Worm (Caenorhabditis elegans): Measurements from ENCODE around the gene C33G3.6.

Gene C33G3.6

ce11 chrX:14063830-14064229 is 20.3 kb downstream of the C33G3.6 start (continued):
- TF ChIP-seq spr-1 (tag; optimal IDR thresholded peaks at IDR 0.05) (peak; percentile 81), zip-2 (tag; optimal IDR thresholded peaks at IDR 0.05) (peak; percentile 81), ces-1 (GFP tag; optimal IDR thresholded peaks at IDR 0.05) (peak; percentile 89), ctbp-1 (GFP tag; IDR thresholded peaks at IDR 0.05) (peak; percentile 96), zag-1 (tag; optimal IDR thresholded peaks at IDR 0.05) (no peak), mes-2 (tag; optimal IDR thresholded peaks at IDR 0.05; ENCODE audit: poor library complexity, severe bottlenecking) (peak; percentile 92), snpc-4 (tag; optimal IDR thresholded peaks at IDR 0.05) (no peak), dpl-1 (GFP tag; optimal IDR thresholded peaks at IDR 0.05) (peak; percentile 36), nhr-28 (tag; optimal IDR thresholded peaks at IDR 0.05) (peak; percentile 87), T26A8.4 (GFP tag; IDR thresholded peaks at IDR 0.05) (peak; percentile 94), R02D3.7 (tag; optimal IDR thresholded peaks at IDR 0.05) (peak; percentile 31), ama-1 (optimal IDR thresholded peaks at IDR 0.05) (peak; percentile 81), lin-1 (GFP tag; IDR thresholded peaks at IDR 0.05) (peak; percentile 95), Y5F2A.4 (GFP tag; optimal IDR thresholded peaks at IDR 0.05) (peak; percentile 83), arid-1 (GFP tag; conservative IDR thresholded peaks at IDR 0.05) (peak; percentile 97), duxl-1 (tag; optimal IDR thresholded peaks at IDR 0.05; ENCODE audit: poor library complexity) (peak; percentile 89), F37D6.2 (tag; optimal IDR thresholded peaks at IDR 0.05) (peak; percentile 81), nhr-41 (GFP tag; IDR thresholded peaks at IDR 0.05) (peak; percentile 96), T20F7.1 (GFP tag; optimal IDR thresholded peaks at IDR 0.05) (peak; percentile 79), vab-7 (GFP tag; IDR thresholded peaks at IDR 0.05) (peak; percentile 97), Y75B8A.6 (GFP tag; IDR thresholded peaks at IDR 0.05) (peak; percentile 75; the same call in 1 of the 2 replicates), ceh-44 (GFP tag; IDR thresholded peaks at IDR 0.05) (peak; percentile 89), rbr-2 (tag; optimal IDR thresholded peaks at IDR 0.05) (peak; percentile 92), zfp-2 (tag; optimal IDR thresholded peaks at IDR 0.05) (peak; percentile 60), pha-4 (GFP tag; IDR thresholded peaks at IDR 0.05) (peak; percentile 96), pha-4 (tag; optimal IDR thresholded peaks at IDR 0.05) (peak; percentile 47), ceh-28 (tag; optimal IDR thresholded peaks at IDR 0.05) (peak; percentile 18), tra-1 (GFP tag; IDR thresholded peaks at IDR 0.05) (peak; percentile 97), nhr-48 (tag; optimal IDR thresholded peaks at IDR 0.05) (peak; percentile 83), nhr-111 (GFP tag; optimal IDR thresholded peaks at IDR 0.05) (peak; percentile 95), ceh-20 (GFP tag; IDR thresholded peaks at IDR 0.05) (peak; percentile 96), lim-7 (GFP tag; IDR thresholded peaks at IDR 0.05) (peak; percentile 100), ceh-32 (tag; optimal IDR thresholded peaks at IDR 0.05; ENCODE audit: poor library complexity) (peak; percentile 72), jun-1 (tag; optimal IDR thresholded peaks at IDR 0.05) (peak; percentile 61), F10B5.3 (tag; optimal IDR thresholded peaks at IDR 0.05) (peak; percentile 52), zip-11 (GFP tag; IDR thresholded peaks at IDR 0.05) (peak; percentile 87), dmd-9 (GFP tag; IDR thresholded peaks at IDR 0.05) (peak; percentile 91), F26F4.8 (GFP tag; conservative IDR thresholded peaks at IDR 0.05) (peak; percentile 96), nhr-77 (tag; optimal IDR thresholded peaks at IDR 0.05) (peak; percentile 97), Y48G9A.11 (GFP tag; IDR thresholded peaks at IDR 0.05) (peak; percentile 79), nhr-76 (tag; optimal IDR thresholded peaks at IDR 0.05) (no peak), set-16 (GFP tag; IDR thresholded peaks at IDR 0.05) (no peak), fkh-10 (GFP tag; optimal IDR thresholded peaks at IDR 0.05) (peak; percentile 28), zfp-3 (GFP tag; conservative IDR thresholded peaks at IDR 0.05) (peak; percentile 90), F44E2.7 (GFP tag; IDR thresholded peaks at IDR 0.05) (peak; percentile 92; the same call in 1 of the 2 replicates), mxl-3 (GFP tag; optimal IDR thresholded peaks at IDR 0.05) (peak; percentile 79), ceh-62 (tag; optimal IDR thresholded peaks at IDR 0.05) (no peak), nhr-42 (GFP tag; IDR thresholded peaks at IDR 0.05) (peak; percentile 88), egl-43 (GFP tag; IDR thresholded peaks at IDR 0.05) (peak; percentile 96), dmd-8 (GFP tag; IDR thresholded peaks at IDR 0.05) (peak; percentile 97), lsy-2 (tag; optimal IDR thresholded peaks at IDR 0.05) (peak; percentile 72 to 88), daf-8 (GFP tag; IDR thresholded peaks at IDR 0.05) (peak; percentile 42; the same call in 1 of the 2 replicates)

Data from whole organism, L4 larva.